Worm (Caenorhabditis elegans) whole organism, late embryonic: ENCODE data around the gene swt-3.

Source experiments
- C08G9.2 ChIP-seq: sonication (generic microtip); optimal IDR thresholded peaks from 2 replicates; lab custom pipeline; 2016; ENCODE audit warnings: mild to moderate bottlenecking, missing genetic modification characterization, moderate library complexity, missing compliant biosample characterization
- C38D4.7 ChIP-seq: fragments of 200-800 bp; sonication (Bioruptor generic); optimal IDR thresholded peaks from 2 replicates; lab custom pipeline; 2018; ENCODE audit warnings: mild to moderate bottlenecking, missing genetic modification characterization, moderate library complexity, missing compliant biosample characterization
- F13H6.1 ChIP-seq: sonication (generic microtip); optimal IDR thresholded peaks from 2 replicates; lab custom pipeline; 2016; ENCODE audit warnings: missing genetic modification characterization, missing compliant biosample characterization
- K02D7.2 ChIP-seq: sonication (generic microtip); optimal IDR thresholded peaks from 2 replicates; lab custom pipeline; 2017; ENCODE audit warnings: mild to moderate bottlenecking, missing genetic modification characterization, missing compliant biosample characterization
- Y22D7AL.16 ChIP-seq: sonication (generic microtip); optimal IDR thresholded peaks from 2 replicates; lab custom pipeline; 2016; ENCODE audit warnings: missing genetic modification characterization, missing compliant biosample characterization
- ama-1 ChIP-seq: fragments of 150-350 bp; optimal IDR thresholded peaks from 2 replicates; lab custom pipeline; 2014
- ceh-14 ChIP-seq: sonication (generic microtip); optimal IDR thresholded peaks from 2 replicates; lab custom pipeline; 2016; ENCODE audit warnings: missing genotype, missing genetic modification characterization, missing compliant biosample characterization
- ceh-18 ChIP-seq: sonication (generic microtip); optimal IDR thresholded peaks from 2 replicates; lab custom pipeline; 2016; ENCODE audit warnings: missing genetic modification characterization, missing compliant biosample characterization
- ceh-19 ChIP-seq: fragments of 200-800 bp; sonication (Bioruptor generic); optimal IDR thresholded peaks from 2 replicates; lab custom pipeline; 2018; ENCODE audit warnings: mild to moderate bottlenecking, missing genetic modification characterization, missing compliant biosample characterization
- ceh-2 ChIP-seq: sonication (generic microtip); optimal IDR thresholded peaks from 2 replicates; lab custom pipeline; 2016; ENCODE audit warnings: missing genotype, missing genetic modification characterization, missing compliant biosample characterization
- ceh-22 ChIP-seq: sonication (generic microtip); optimal IDR thresholded peaks from 2 replicates; lab custom pipeline; 2017; ENCODE audit warnings: missing biosample characterization, missing genetic modification characterization
- ceh-30 ChIP-seq: fragments of 150-350 bp; optimal IDR thresholded peaks from 2 replicates; lab custom pipeline; 2014; ENCODE audit warnings: missing biosample characterization, missing genetic modification characterization
- ceh-34 ChIP-seq: sonication (generic microtip); optimal IDR thresholded peaks from 2 replicates; lab custom pipeline; 2016; ENCODE audit warnings: mild to moderate bottlenecking, missing genetic modification characterization, missing compliant biosample characterization
- ceh-45 ChIP-seq: fragments of 200-800 bp; sonication (Bioruptor generic); IDR thresholded peaks from 2 replicates; pipeline ENCODE4 v1.3.6; 2022; ENCODE audit warnings: missing genetic modification reagents, missing genetic modification characterization, missing compliant biosample characterization
- ceh-48 ChIP-seq: sonication (generic microtip); optimal IDR thresholded peaks from 2 replicates; lab custom pipeline; 2016; ENCODE audit warnings: missing genetic modification characterization, inconsistent platforms, missing compliant biosample characterization
- ceh-9 ChIP-seq: sonication (generic microtip); optimal IDR thresholded peaks from 2 replicates; lab custom pipeline; 2016; ENCODE audit warnings: mild to moderate bottlenecking, missing genetic modification characterization, inconsistent platforms, missing compliant biosample characterization
- che-1 ChIP-seq: sonication (generic microtip); optimal IDR thresholded peaks from 2 replicates; lab custom pipeline; 2016; ENCODE audit warnings: mild to moderate bottlenecking, missing genetic modification characterization, missing compliant biosample characterization
- dve-1 ChIP-seq: sonication (generic microtip); optimal IDR thresholded peaks from 2 replicates; lab custom pipeline; 2017; ENCODE audit warnings: antibody characterized with exemption, mild to moderate bottlenecking, missing genetic modification characterization, missing compliant biosample characterization
- elt-2 ChIP-seq: sonication (generic microtip); optimal IDR thresholded peaks from 2 replicates; lab custom pipeline; 2016; ENCODE audit warnings: missing genetic modification reagents, missing genetic modification characterization, missing compliant biosample characterization
- elt-4 ChIP-seq: sonication (generic microtip); optimal IDR thresholded peaks from 2 replicates; lab custom pipeline; 2016; ENCODE audit warnings: missing genetic modification characterization, missing compliant biosample characterization
- ets-4 ChIP-seq: sonication (generic microtip); optimal IDR thresholded peaks from 2 replicates; lab custom pipeline; 2016; ENCODE audit warnings: missing genetic modification characterization, missing compliant biosample characterization
- fax-1 ChIP-seq: sonication (generic microtip); optimal IDR thresholded peaks from 2 replicates; lab custom pipeline; 2016; ENCODE audit warnings: missing genotype, missing genetic modification characterization, missing compliant biosample characterization
- fkh-10 ChIP-seq: fragments of 150-350 bp; optimal IDR thresholded peaks from 2 replicates; lab custom pipeline; 2014; ENCODE audit warnings: missing biosample characterization, missing genetic modification reagents, missing genetic modification characterization
- gmeb-2 ChIP-seq: sonication (generic microtip); optimal IDR thresholded peaks from 2 replicates; lab custom pipeline; 2016; ENCODE audit warnings: missing genetic modification characterization, inconsistent platforms, missing compliant biosample characterization
- hlh-15 ChIP-seq: sonication (generic microtip); optimal IDR thresholded peaks from 2 replicates; lab custom pipeline; 2016; ENCODE audit warnings: missing genetic modification characterization, missing compliant biosample characterization
- hlh-30 ChIP-seq: sonication (generic microtip); optimal IDR thresholded peaks from 2 replicates; lab custom pipeline; 2017; ENCODE audit warnings: antibody characterized with exemption, missing genetic modification characterization, missing compliant biosample characterization; ENCODE audit not compliant: insufficient read depth
- hlh-6 ChIP-seq: sonication (generic microtip); optimal IDR thresholded peaks from 2 replicates; lab custom pipeline; 2016; ENCODE audit warnings: missing genotype, missing genetic modification characterization, missing compliant biosample characterization
- lim-6 ChIP-seq: sonication (generic microtip); optimal IDR thresholded peaks from 2 replicates; lab custom pipeline; 2016; ENCODE audit warnings: missing genetic modification characterization, missing compliant biosample characterization
- nfya-1 ChIP-seq: sonication (generic microtip); optimal IDR thresholded peaks from 2 replicates; lab custom pipeline; 2017; ENCODE audit warnings: missing genetic modification characterization, mild to moderate bottlenecking, missing compliant biosample characterization, antibody characterized with exemption, moderate library complexity
- nhr-11 ChIP-seq: fragments of 150-350 bp; optimal IDR thresholded peaks from 2 replicates; lab custom pipeline; 2014; ENCODE audit warnings: missing biosample characterization, missing genetic modification characterization
- npax-4 ChIP-seq: sonication (generic microtip); optimal IDR thresholded peaks from 2 replicates; lab custom pipeline; 2016; ENCODE audit warnings: missing genetic modification characterization, missing compliant biosample characterization
- odd-2 ChIP-seq: sonication (generic microtip); optimal IDR thresholded peaks from 2 replicates; lab custom pipeline; 2017; ENCODE audit warnings: antibody characterized with exemption, mild to moderate bottlenecking, missing genetic modification characterization, missing compliant biosample characterization
- pax-1 ChIP-seq: fragments of 150-350 bp; optimal IDR thresholded peaks from 2 replicates; lab custom pipeline; 2014; ENCODE audit warnings: missing biosample characterization, missing genetic modification characterization
- pha-2 ChIP-seq: sonication (generic microtip); optimal IDR thresholded peaks from 2 replicates; lab custom pipeline; 2017; ENCODE audit warnings: mild to moderate bottlenecking, missing genetic modification characterization, missing compliant biosample characterization
- pqm-1 ChIP-seq: sonication (generic microtip); optimal IDR thresholded peaks from 2 replicates; lab custom pipeline; 2016; ENCODE audit warnings: missing genetic modification characterization, missing compliant biosample characterization
- rnt-1 ChIP-seq: sonication (generic microtip); optimal IDR thresholded peaks from 2 replicates; lab custom pipeline; 2016; ENCODE audit warnings: missing genetic modification characterization, missing compliant biosample characterization
- syd-9 ChIP-seq: sonication (generic microtip); optimal IDR thresholded peaks from 2 replicates; lab custom pipeline; 2016; ENCODE audit warnings: mild to moderate bottlenecking, missing genetic modification characterization, moderate library complexity, missing compliant biosample characterization
- tbx-2 ChIP-seq: sonication (generic microtip); optimal IDR thresholded peaks from 2 replicates; lab custom pipeline; 2016; ENCODE audit warnings: missing genetic modification characterization, missing compliant biosample characterization
- tbx-7 ChIP-seq: sonication (generic microtip); optimal IDR thresholded peaks from 2 replicates; lab custom pipeline; 2016; ENCODE audit warnings: missing genotype, missing genetic modification characterization, missing compliant biosample characterization
- unc-3 ChIP-seq, 2 experiments: fragments of 200-800 bp in 1 of 2; sonication (Bioruptor generic) in 1 of 2; sonication (generic microtip) in 1 of 2; conservative IDR thresholded peaks in 1 of 2; optimal IDR thresholded peaks in 1 of 2; 2 replicates each; pipeline versions ENCODE4 v1.3.6 to Lab custom; 2016 to 2022; ENCODE audit warnings: missing compliant biosample characterization in 2 of 2, missing genetic modification characterization in 2 of 2, missing genetic modification reagents in 1 of 2
- unc-55 ChIP-seq: sonication (generic microtip); optimal IDR thresholded peaks from 2 replicates; lab custom pipeline; 2017; ENCODE audit warnings: missing biosample characterization, missing genetic modification reagents, missing genetic modification characterization
- unc-86 ChIP-seq: sonication (generic microtip); optimal IDR thresholded peaks from 2 replicates; lab custom pipeline; 2016; ENCODE audit warnings: missing genetic modification characterization, missing compliant biosample characterization

The swt-3 gene

ce11 chrIV:10780583-10780982 is at the start of gene swt-3:
TSS of gene swt-3 (minus strand) at chrIV:10780683.
- TF ChIP-seq ceh-34 (tag; lab: Kevin White, UChicago): no peak
- TF ChIP-seq pqm-1 (tag; lab: Kevin White, UChicago): no peak
- no peak for TF ChIP-seq unc-3 (GFP tag; conservative IDR thresholded peaks at IDR 0.05; lab: Robert Waterston, UW)
- TF ChIP-seq unc-3 (tag; optimal IDR thresholded peaks at IDR 0.05; lab: Kevin White, UChicago): no peak
- TF ChIP-seq C38D4.7 (GFP tag; lab: Kevin White, UChicago): no peak
- no peak for TF ChIP-seq C08G9.2

- TF ChIP-seq ceh-19 (GFP tag; lab: Kevin White, UChicago) (no peak), tbx-2 (tag; lab: Kevin White, UChicago) (no peak), tbx-7 (tag; lab: Kevin White, UChicago) (no peak), odd-2 (tag; lab: Kevin White, UChicago) (no peak), pax-1 (tag; lab: Kevin White, UChicago) (no peak), elt-4 (no peak), hlh-6 (tag; lab: Kevin White, UChicago) (no peak), ceh-22 (tag; lab: Kevin White, UChicago) (no peak)
Measured at ce11 chrIV:10828049-10828448, 47.6 kb upstream of the swt-3 start, which contains the start of gene npax-3. TSS of gene npax-3 (minus strand) at chrIV:10828149.

- TF ChIP-seq ceh-45 (GFP tag; lab: Robert Waterston, UW) (no peak), hlh-15 (tag; lab: Kevin White, UChicago) (no peak), ceh-9 (tag; lab: Kevin White, UChicago) (no peak), pqm-1 (tag; lab: Kevin White, UChicago) (no peak)
Measured at ce11 chrIV:10826029-10826428, 45.5 kb upstream of the swt-3 start.

- no peak for TF ChIP-seq npax-4
- no peak for TF ChIP-seq dve-1 (tag; lab: Kevin White, UChicago)
- TF ChIP-seq elt-2 (tag; lab: Kevin White, UChicago): no peak
- TF ChIP-seq fax-1: no peak
- TF ChIP-seq che-1 (tag; lab: Kevin White, UChicago): no peak
Measured at ce11 chrIV:10825383-10825782, 44.9 kb upstream of the swt-3 start.

ce11 chrIV:10821672-10822304 is 41.3 kb upstream of the swt-3 start:
- TF ChIP-seq rnt-1 (tag; lab: Kevin White, UChicago): peak; percentile 93
- TF ChIP-seq tbx-2 (tag; lab: Kevin White, UChicago): peak; percentile 88
- no peak for TF ChIP-seq C38D4.7 (GFP tag; lab: Kevin White, UChicago)
- peak; percentile 89 for TF ChIP-seq nfya-1 (tag; lab: Kevin White, UChicago)
- peak; percentile 51 for TF ChIP-seq ets-4 (tag; lab: Kevin White, UChicago)
- TF ChIP-seq ama-1 (lab: Kevin White, UChicago): peak; percentile 55
- peak; percentile 56 for TF ChIP-seq ceh-14 (tag; lab: Kevin White, UChicago)
- no peak for TF ChIP-seq ceh-2
- TF ChIP-seq hlh-30 (tag; lab: Kevin White, UChicago): no peak
- TF ChIP-seq F13H6.1 (tag; lab: Kevin White, UChicago): no peak
- no peak for TF ChIP-seq pha-2 (tag; lab: Kevin White, UChicago)
- peak; percentile 34 for TF ChIP-seq unc-86 (tag; lab: Kevin White, UChicago)
- TF ChIP-seq syd-9 (tag; lab: Kevin White, UChicago): peak; percentile 83
- TF ChIP-seq fkh-10: no peak
- TF ChIP-seq pax-1 (tag; lab: Kevin White, UChicago): no peak
- peak; percentile 21 for TF ChIP-seq ceh-30 (tag; lab: Kevin White, UChicago)
- TF ChIP-seq che-1 (tag; lab: Kevin White, UChicago): peak; percentile 1
- TF ChIP-seq Y22D7AL.16: peak; percentile 28
- TF ChIP-seq K02D7.2 (tag; lab: Kevin White, UChicago): no peak
- TF ChIP-seq lim-6 (tag; lab: Kevin White, UChicago): no peak
- peak; percentile 62; the same call in 1 of the 2 replicates for TF ChIP-seq unc-3 (GFP tag; conservative IDR thresholded peaks at IDR 0.05; lab: Robert Waterston, UW)
- TF ChIP-seq unc-3 (tag; optimal IDR thresholded peaks at IDR 0.05; lab: Kevin White, UChicago): no peak
- no peak for TF ChIP-seq nhr-11 (tag; lab: Kevin White, UChicago)
- TF ChIP-seq ceh-34 (tag; lab: Kevin White, UChicago): peak; percentile 89
- TF ChIP-seq ceh-18 (tag; lab: Kevin White, UChicago): peak; percentile 98
- peak; percentile 33 for TF ChIP-seq unc-55 (GFP tag; lab: Kevin White, UChicago)
- TF ChIP-seq ceh-9 (tag; lab: Kevin White, UChicago): no peak
- peak; percentile 32 for TF ChIP-seq elt-2 (tag; lab: Kevin White, UChicago)
- peak; percentile 20 for TF ChIP-seq ceh-22 (tag; lab: Kevin White, UChicago)
- no peak for TF ChIP-seq ceh-48
- TF ChIP-seq dve-1 (tag; lab: Kevin White, UChicago): peak; percentile 85
- TF ChIP-seq gmeb-2: peak; percentile 18
